Worm (Caenorhabditis elegans): Measurements from ENCODE around the gene jud-4.
A peak's percentile ranks its signal among the peaks of the same experiment; 100 is the strongest.

The jud-4 gene

DNA sequence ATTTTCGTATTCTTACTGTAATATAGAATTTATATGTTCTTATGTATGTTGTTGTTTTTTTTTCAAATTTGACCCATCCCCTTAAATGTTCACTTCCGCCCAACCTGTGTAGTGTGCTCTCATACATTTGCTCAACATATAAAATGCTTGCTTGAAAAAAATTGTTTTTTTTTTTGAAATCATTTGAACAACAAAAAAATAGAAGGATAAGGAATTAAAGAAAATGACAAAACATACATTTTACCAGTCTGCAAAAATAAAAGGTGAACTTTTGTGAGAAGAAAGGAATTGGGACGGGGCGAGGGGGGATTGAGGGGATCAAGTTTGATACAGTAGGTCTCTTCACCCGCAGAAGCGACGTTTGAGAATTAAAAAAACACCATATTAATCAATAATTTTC is 15.5 kb upstream of the jud-4 start:
- no peak for TF ChIP-seq ztf-29 (GFP tag; IDR thresholded peaks at IDR 0.05)
- TF ChIP-seq flt-1 (GFP tag; IDR thresholded peaks at IDR 0.05), result no peak
- no peak for TF ChIP-seq cog-1 (tag; optimal IDR thresholded peaks at IDR 0.05)
- TF ChIP-seq ref-1 (GFP tag; conservative IDR thresholded peaks at IDR 0.05), result no peak
- TF ChIP-seq klf-2 (GFP tag; conservative IDR thresholded peaks at IDR 0.05), result no peak
- TF ChIP-seq ztf-23 (GFP tag; IDR thresholded peaks at IDR 0.05), result no peak
- no peak for TF ChIP-seq med-1 (GFP tag; optimal IDR thresholded peaks at IDR 0.05; ENCODE audit: insufficient read depth)
- TF ChIP-seq T22C8.4 (GFP tag; IDR thresholded peaks at IDR 0.05), result no peak
- TF ChIP-seq tab-1 (GFP tag; IDR thresholded peaks at IDR 0.05), result no peak

DNA sequence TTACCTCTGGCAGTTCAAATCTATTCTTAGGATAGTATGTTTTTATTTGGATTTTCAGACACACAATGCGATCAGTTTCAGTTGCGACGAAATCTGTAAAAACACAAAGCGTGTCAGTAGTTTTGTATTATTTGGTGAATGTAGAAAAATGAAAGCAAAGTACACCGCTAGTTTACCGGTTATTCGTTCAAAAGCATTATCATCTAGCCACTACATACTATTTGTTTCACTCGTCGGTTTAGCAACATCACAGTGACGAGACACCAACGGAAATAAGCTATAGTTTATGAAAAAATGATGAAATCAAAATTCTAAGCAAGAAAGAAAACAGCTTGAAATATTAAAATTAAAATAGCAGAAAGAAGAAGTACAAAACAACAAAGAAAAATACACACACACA is 13.3 kb upstream of the jud-4 start:
- no peak for TF ChIP-seq ztf-29 (GFP tag; IDR thresholded peaks at IDR 0.05)
- TF ChIP-seq cog-1 (tag; optimal IDR thresholded peaks at IDR 0.05), result no peak
- TF ChIP-seq ztf-23 (GFP tag; IDR thresholded peaks at IDR 0.05), result no peak
- TF ChIP-seq tab-1 (GFP tag; IDR thresholded peaks at IDR 0.05), result no peak
- no peak for TF ChIP-seq klf-2 (GFP tag; conservative IDR thresholded peaks at IDR 0.05)

DNA sequence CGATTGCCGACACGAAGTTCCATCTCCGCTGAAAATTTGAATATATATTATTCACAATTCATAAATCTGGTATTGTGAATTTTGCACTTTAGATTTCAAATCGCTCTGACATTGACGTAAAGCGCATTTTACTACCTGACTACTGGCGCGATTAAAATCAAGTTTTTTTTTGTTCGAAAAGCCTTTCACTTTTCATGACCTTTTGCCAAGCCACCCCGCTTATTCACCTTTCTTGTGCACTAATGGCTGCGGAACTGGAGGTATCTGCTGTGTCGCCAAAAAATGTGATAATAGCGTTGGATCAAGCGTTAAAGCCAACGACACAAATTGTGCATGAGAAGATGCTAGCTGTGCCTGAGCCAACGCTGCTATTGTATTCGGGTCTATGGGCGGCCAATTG is 11.0 kb upstream of the jud-4 start:
- TF ChIP-seq ref-1 (GFP tag; conservative IDR thresholded peaks at IDR 0.05) (no peak), ztf-23 (GFP tag; IDR thresholded peaks at IDR 0.05) (no peak), flt-1 (GFP tag; IDR thresholded peaks at IDR 0.05) (no peak), tab-1 (GFP tag; IDR thresholded peaks at IDR 0.05) (no peak), cog-1 (tag; optimal IDR thresholded peaks at IDR 0.05) (no peak), klf-2 (GFP tag; conservative IDR thresholded peaks at IDR 0.05) (no peak), T22C8.4 (GFP tag; IDR thresholded peaks at IDR 0.05) (no peak), med-1 (GFP tag; optimal IDR thresholded peaks at IDR 0.05; ENCODE audit: insufficient read depth) (no peak), ztf-29 (GFP tag; IDR thresholded peaks at IDR 0.05) (no peak)

DNA sequence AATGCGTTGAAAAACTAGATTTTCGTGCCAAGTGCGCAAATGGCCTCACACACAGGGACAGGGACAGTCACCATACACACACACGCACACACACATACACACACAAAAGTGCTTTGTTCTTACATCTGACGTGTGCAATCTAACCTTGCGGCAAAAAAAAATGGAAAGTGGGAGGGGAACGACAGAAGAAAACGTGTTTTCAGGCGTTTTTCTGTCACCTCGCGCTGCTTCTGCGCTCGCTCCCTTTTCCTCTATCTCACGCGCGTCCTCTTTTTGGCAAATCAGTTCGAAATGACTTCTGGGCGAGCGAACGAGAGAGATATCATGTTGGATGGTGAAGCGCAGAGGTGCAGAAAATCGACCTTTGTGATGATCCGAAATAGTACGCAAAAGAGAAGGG is 9.8 kb upstream of the jud-4 start:
- 0 out of 2 replicates have a peak, but pooled peaks have one; percentile 49 for TF ChIP-seq ztf-23 (GFP tag; IDR thresholded peaks at IDR 0.05)
- TF ChIP-seq cog-1 (tag; optimal IDR thresholded peaks at IDR 0.05), result no peak

DNA sequence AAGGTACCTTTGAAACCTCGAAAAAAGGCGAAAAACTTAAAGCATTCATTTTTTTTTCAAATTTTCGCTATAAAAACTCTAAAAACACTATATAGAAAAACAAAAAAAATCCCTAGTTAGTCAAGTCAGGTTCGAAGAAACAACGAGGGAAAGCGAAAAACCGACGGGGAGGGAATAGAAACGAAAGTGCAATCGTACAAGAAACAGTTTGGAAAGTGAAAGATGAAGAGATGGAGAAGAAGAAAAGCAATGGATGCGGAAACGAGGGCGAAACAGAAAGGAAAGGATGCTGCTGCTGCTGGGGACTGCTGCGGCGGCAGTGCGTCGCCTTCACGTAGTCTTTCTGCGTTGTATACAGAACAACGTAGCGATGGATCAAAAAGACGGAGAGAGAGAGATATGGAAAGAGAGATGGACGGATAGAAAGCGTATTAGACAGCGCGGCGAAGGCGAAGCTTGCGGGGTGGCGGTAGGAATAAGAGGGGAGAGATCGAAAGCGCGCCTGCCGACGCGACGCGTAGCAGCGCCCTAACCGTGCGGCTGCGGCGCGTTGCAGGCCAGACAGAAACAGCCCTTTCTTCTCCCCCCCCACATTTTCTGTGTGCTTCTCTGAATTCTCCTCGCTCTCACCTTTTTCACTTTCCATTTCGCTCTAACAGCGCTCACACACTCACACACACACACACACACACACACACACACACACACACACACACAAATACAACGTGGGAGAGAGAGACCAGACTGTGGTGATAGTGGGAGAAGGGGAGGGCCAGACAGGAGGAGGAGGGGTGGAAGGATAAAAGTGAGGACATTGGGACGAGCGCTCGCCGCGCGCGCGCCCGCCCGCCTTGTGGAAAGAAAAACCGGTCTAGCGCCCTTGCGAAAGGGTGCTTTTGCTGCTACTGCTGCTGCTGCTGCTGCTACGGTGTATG is 8.8 kb upstream of the jud-4 start:
- TF ChIP-seq ztf-23 (GFP tag; IDR thresholded peaks at IDR 0.05) (peak; percentile 58; the same call in 1 of the 2 replicates), T22C8.4 (GFP tag; IDR thresholded peaks at IDR 0.05) (peak; percentile 6; the same call in 1 of the 2 replicates), klf-2 (GFP tag; conservative IDR thresholded peaks at IDR 0.05) (0 out of 2 replicates have a peak, but pooled peaks have one; percentile 4), flt-1 (GFP tag; IDR thresholded peaks at IDR 0.05) (peak; percentile 62), ref-1 (GFP tag; conservative IDR thresholded peaks at IDR 0.05) (no peak), tab-1 (GFP tag; IDR thresholded peaks at IDR 0.05) (peak; percentile 43; the same call in 1 of the 2 replicates), ztf-29 (GFP tag; IDR thresholded peaks at IDR 0.05) (peak; percentile 91), cog-1 (tag; optimal IDR thresholded peaks at IDR 0.05) (peak; percentile 84), med-1 (GFP tag; optimal IDR thresholded peaks at IDR 0.05; ENCODE audit: insufficient read depth) (no peak)

DNA sequence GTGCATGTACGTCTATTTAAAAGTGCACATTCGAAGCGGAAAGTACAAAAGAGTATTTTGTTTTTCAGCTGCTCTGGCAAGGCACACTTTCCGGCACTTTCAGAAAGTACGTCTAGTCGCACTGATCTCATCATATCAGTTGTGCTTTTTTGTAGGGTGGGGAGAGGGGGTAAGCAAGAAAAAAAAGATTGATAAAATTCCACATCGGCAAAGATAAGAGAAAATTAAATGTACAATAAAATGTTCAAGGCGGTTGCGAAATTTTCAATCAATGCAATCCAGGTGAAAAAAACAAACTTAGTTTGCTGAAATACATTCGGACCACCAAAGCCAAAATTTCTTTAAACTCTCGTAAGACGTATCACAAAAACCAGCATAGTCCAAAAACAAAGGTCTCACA is 7.7 kb upstream of the jud-4 start:
- TF ChIP-seq ref-1 (GFP tag; conservative IDR thresholded peaks at IDR 0.05), result no peak
- no peak for TF ChIP-seq T22C8.4 (GFP tag; IDR thresholded peaks at IDR 0.05)
- TF ChIP-seq med-1 (GFP tag; optimal IDR thresholded peaks at IDR 0.05; ENCODE audit: insufficient read depth), result no peak
- TF ChIP-seq ztf-23 (GFP tag; IDR thresholded peaks at IDR 0.05), result no peak
- TF ChIP-seq klf-2 (GFP tag; conservative IDR thresholded peaks at IDR 0.05), result no peak
- TF ChIP-seq flt-1 (GFP tag; IDR thresholded peaks at IDR 0.05), result no peak
- TF ChIP-seq cog-1 (tag; optimal IDR thresholded peaks at IDR 0.05), result no peak
- TF ChIP-seq tab-1 (GFP tag; IDR thresholded peaks at IDR 0.05), result no peak
- TF ChIP-seq ztf-29 (GFP tag; IDR thresholded peaks at IDR 0.05), result no peak

DNA sequence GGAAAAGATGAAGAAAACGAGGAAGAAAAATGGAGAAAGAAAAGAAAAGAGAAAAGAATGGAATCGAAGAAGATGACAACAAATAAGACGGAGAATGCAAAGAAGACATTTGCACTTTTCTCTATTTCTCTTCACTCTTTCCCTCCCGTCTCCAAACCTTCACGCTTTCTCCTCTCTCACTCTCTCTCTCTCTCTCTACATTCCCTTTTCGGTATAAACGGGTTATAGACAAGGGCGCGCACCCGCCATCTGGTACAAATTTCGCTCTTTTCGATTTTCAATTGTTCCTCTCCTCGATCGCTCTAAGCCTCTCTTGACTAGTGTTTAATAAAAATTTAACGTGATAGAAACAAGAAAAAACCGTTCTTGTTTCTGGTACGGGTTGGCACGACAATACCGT is 7.1 kb upstream of the jud-4 start:
- TF ChIP-seq cog-1 (tag; optimal IDR thresholded peaks at IDR 0.05) (peak; percentile 66), ztf-29 (GFP tag; IDR thresholded peaks at IDR 0.05) (no peak), flt-1 (GFP tag; IDR thresholded peaks at IDR 0.05) (0 out of 2 replicates have a peak, but pooled peaks have one; percentile 40), T22C8.4 (GFP tag; IDR thresholded peaks at IDR 0.05) (no peak)

DNA sequence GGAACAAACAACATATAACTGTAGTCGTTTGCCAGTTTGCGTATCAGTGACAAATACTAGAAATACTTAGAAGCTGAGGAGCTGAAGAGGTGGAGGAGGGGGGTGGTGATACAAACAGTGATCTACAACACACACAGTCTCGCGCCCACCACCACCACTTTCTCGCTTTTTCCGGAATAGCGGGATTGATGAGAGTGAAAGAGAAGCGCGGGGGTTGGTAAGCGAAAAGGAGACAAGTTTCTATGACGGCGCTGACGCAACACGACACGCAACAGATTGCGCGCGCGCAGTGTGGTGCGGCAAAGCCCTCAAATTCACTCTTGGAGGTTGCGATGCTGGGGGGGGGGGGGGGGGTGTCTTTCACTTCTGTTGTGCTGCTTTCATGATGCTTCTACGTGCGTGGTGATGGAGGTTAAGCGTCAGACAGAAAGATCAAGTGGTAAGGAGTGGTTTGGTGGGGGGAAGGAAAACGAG is 6.2 kb upstream of the jud-4 start, which contains the start of gene kin-20:
kin-20 (minus strand) TSS at position 51 of the 474 bp plus-strand sequence.
- TF ChIP-seq ref-1 (GFP tag; conservative IDR thresholded peaks at IDR 0.05) (no peak), klf-2 (GFP tag; conservative IDR thresholded peaks at IDR 0.05) (no peak), tab-1 (GFP tag; IDR thresholded peaks at IDR 0.05) (no peak), ztf-29 (GFP tag; IDR thresholded peaks at IDR 0.05) (peak; percentile 56; the same call in 1 of the 2 replicates), flt-1 (GFP tag; IDR thresholded peaks at IDR 0.05) (no peak), cog-1 (tag; optimal IDR thresholded peaks at IDR 0.05) (no peak), ztf-23 (GFP tag; IDR thresholded peaks at IDR 0.05) (no peak), med-1 (GFP tag; optimal IDR thresholded peaks at IDR 0.05; ENCODE audit: insufficient read depth) (no peak)

DNA sequence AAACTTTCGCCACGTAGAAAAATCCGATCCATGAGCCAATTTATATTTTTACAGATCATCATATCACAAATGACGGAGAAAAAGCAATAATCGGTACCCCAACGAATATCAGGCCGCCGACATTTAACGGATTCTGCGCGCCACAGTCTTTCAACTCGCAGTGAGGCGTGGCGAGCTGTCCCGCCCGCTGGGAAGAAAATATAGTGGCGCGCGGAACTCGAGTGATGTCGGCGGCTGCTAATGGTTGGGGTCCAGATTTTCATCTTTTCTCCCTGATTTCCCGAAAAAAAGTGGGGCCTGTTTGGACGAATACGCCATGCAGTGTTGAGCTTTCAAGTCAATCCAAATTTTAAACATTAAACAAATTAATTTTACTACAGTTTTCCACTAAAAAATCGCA is 5.3 kb upstream of the jud-4 start:
- TF ChIP-seq ztf-23 (GFP tag; IDR thresholded peaks at IDR 0.05) (no peak), klf-2 (GFP tag; conservative IDR thresholded peaks at IDR 0.05) (no peak), ref-1 (GFP tag; conservative IDR thresholded peaks at IDR 0.05) (no peak), flt-1 (GFP tag; IDR thresholded peaks at IDR 0.05) (no peak), cog-1 (tag; optimal IDR thresholded peaks at IDR 0.05) (no peak), tab-1 (GFP tag; IDR thresholded peaks at IDR 0.05) (no peak), T22C8.4 (GFP tag; IDR thresholded peaks at IDR 0.05) (no peak), med-1 (GFP tag; optimal IDR thresholded peaks at IDR 0.05; ENCODE audit: insufficient read depth) (no peak), ztf-29 (GFP tag; IDR thresholded peaks at IDR 0.05) (no peak)
